Fruit fly (Drosophila melanogaster) whole organism, embryonic: Measurements from ENCODE around the gene CG15296.
A peak's percentile ranks its signal among the peaks of the same experiment; 100 is the strongest.

Experiments
- Abd-B ChIP-seq: fragments of 200-800 bp; sonication (Bioruptor generic); optimal IDR thresholded peaks from 2 replicates; lab custom pipeline; 2018; ENCODE audit warnings: missing biosample characterization, mild to moderate bottlenecking, missing genetic modification characterization, moderate library complexity
- CG10321 ChIP-seq: fragments of 200-800 bp; sonication (Bioruptor generic); IDR thresholded peaks from 2 replicates; pipeline ENCODE4 v1.3.6; 2022; ENCODE audit warnings: missing biosample characterization, missing genetic modification characterization
- CG10979 ChIP-seq: fragments of 200-800 bp; sonication (Bioruptor generic); optimal IDR thresholded peaks from 2 replicates; lab custom pipeline; 2018; ENCODE audit warnings: missing biosample characterization, mild to moderate bottlenecking, missing genetic modification characterization, moderate library complexity
- CG12155 ChIP-seq: fragments of 200-800 bp; sonication (Bioruptor generic); optimal IDR thresholded peaks from 3 replicates; lab custom pipeline; 2016; ENCODE audit warnings: missing biosample characterization, missing genetic modification characterization
- CG12219 ChIP-seq: fragments of 200-800 bp; sonication (Bioruptor generic); optimal IDR thresholded peaks from 3 replicates; lab custom pipeline; 2018; ENCODE audit warnings: missing biosample characterization, mild to moderate bottlenecking, missing genetic modification characterization
- CG13123 ChIP-seq: fragments of 200-800 bp; sonication (Bioruptor generic); optimal IDR thresholded peaks from 2 replicates; lab custom pipeline; 2016; ENCODE audit warnings: missing biosample characterization, missing genetic modification characterization
- CG13894 ChIP-seq: fragments of 200-800 bp; sonication (Bioruptor generic); optimal IDR thresholded peaks from 3 replicates; lab custom pipeline; 2018; ENCODE audit warnings: missing biosample characterization, mild to moderate bottlenecking, missing genetic modification characterization, moderate library complexity
- CG14441 ChIP-seq: fragments of 200-800 bp; sonication (Bioruptor generic); IDR thresholded peaks from 2 replicates; pipeline ENCODE4 v1.3.6; 2022; ENCODE audit warnings: missing biosample characterization, missing genetic modification characterization
- CG15479 ChIP-seq: fragments of 200-800 bp; sonication (Bioruptor generic); optimal IDR thresholded peaks from 3 replicates; lab custom pipeline; 2019; ENCODE audit warnings: missing biosample characterization, mild to moderate bottlenecking, missing genetic modification characterization, moderate library complexity
- CG15514 ChIP-seq: fragments of 200-800 bp; sonication (Bioruptor generic); optimal IDR thresholded peaks from 3 replicates; lab custom pipeline; 2017; ENCODE audit warnings: missing biosample characterization, missing genetic modification characterization, mild to moderate bottlenecking, moderate library complexity, missing genetic modification reagents
- CG30403 ChIP-seq: fragments of 200-800 bp; sonication (Bioruptor generic); optimal IDR thresholded peaks from 3 replicates; lab custom pipeline; 2016; ENCODE audit warnings: missing biosample characterization, missing genetic modification characterization
- CG34422 ChIP-seq: fragments of 200-800 bp; sonication (Bioruptor generic); IDR thresholded peaks from 3 replicates; pipeline ENCODE4 v1.3.6; 2022; ENCODE audit warnings: missing biosample characterization, missing genetic modification characterization
- CG3838 ChIP-seq: fragments of 200-800 bp; sonication (Bioruptor generic); optimal IDR thresholded peaks from 3 replicates; lab custom pipeline; 2016; ENCODE audit warnings: missing biosample characterization, missing genetic modification characterization
- CG3995 ChIP-seq: fragments of 200-800 bp; sonication (Bioruptor generic); optimal IDR thresholded peaks from 3 replicates; lab custom pipeline; 2016; ENCODE audit warnings: missing biosample characterization, missing genetic modification characterization
- CG4820 ChIP-seq: fragments of 200-800 bp; sonication (Bioruptor generic); optimal IDR thresholded peaks from 3 replicates; lab custom pipeline; 2016; ENCODE audit warnings: missing biosample characterization, missing genetic modification characterization
- CG5180 ChIP-seq: fragments of 200-800 bp; sonication (Bioruptor generic); optimal IDR thresholded peaks from 3 replicates; lab custom pipeline; 2017; ENCODE audit warnings: missing biosample characterization, missing genetic modification characterization, mild to moderate bottlenecking, moderate library complexity, missing genetic modification reagents
- CG6175 ChIP-seq: fragments of 200-800 bp; sonication (Bioruptor generic); IDR thresholded peaks from 3 replicates; pipeline ENCODE4 v1.3.6; 2022; ENCODE audit warnings: missing biosample characterization, missing genetic modification characterization
- CG6854 ChIP-seq: fragments of 200-800 bp; sonication (Bioruptor generic); optimal IDR thresholded peaks from 3 replicates; lab custom pipeline; 2017; ENCODE audit warnings: missing biosample characterization, mild to moderate bottlenecking, missing genetic modification characterization
- CG7786 ChIP-seq: fragments of 200-800 bp; sonication (Bioruptor generic); optimal IDR thresholded peaks from 2 replicates; lab custom pipeline; 2016; ENCODE audit warnings: missing biosample characterization, missing genetic modification characterization
- CG7963 ChIP-seq: fragments of 200-800 bp; sonication (Bioruptor generic); IDR thresholded peaks from 3 replicates; pipeline ENCODE4 v1.3.6; 2022; ENCODE audit warnings: missing biosample characterization, missing genetic modification characterization; ENCODE audit not compliant: partially characterized antibody
- CG8944 ChIP-seq: fragments of 200-800 bp; sonication (Bioruptor generic); optimal IDR thresholded peaks from 3 replicates; lab custom pipeline; 2016; ENCODE audit warnings: missing biosample characterization, missing genetic modification characterization
- CG9215 ChIP-seq: fragments of 200-800 bp; sonication (Bioruptor generic); IDR thresholded peaks from 2 replicates; pipeline ENCODE4 v1.3.6; 2022; ENCODE audit warnings: missing biosample characterization, missing genetic modification characterization
- Dip2 ChIP-seq: fragments of 200-800 bp; sonication (Bioruptor generic); IDR thresholded peaks from 2 replicates; pipeline ENCODE4 v1.3.6; 2022; ENCODE audit warnings: missing biosample characterization, missing genetic modification characterization
- Dll ChIP-seq: fragments of 200-800 bp; sonication (Bioruptor generic); IDR thresholded peaks from 4 replicates; pipeline ENCODE4 v1.3.6; 2022; ENCODE audit warnings: missing biosample characterization, missing genetic modification characterization; ENCODE audit not compliant: partially characterized antibody
- Hand ChIP-seq: fragments of 200-800 bp; sonication (Bioruptor generic); optimal IDR thresholded peaks from 2 replicates; lab custom pipeline; 2017; ENCODE audit warnings: mild to moderate bottlenecking, missing biosample characterization, missing genetic modification reagents, missing genetic modification characterization
- MBD-R2 ChIP-seq: fragments of 200-800 bp; sonication (Bioruptor generic); IDR thresholded peaks from 2 replicates; pipeline ENCODE4 v1.3.6; 2022; ENCODE audit warnings: missing biosample characterization, missing genetic modification characterization
- MTF-1 ChIP-seq: fragments of 200-800 bp; sonication (Bioruptor generic); optimal IDR thresholded peaks from 2 replicates; lab custom pipeline; 2018; ENCODE audit warnings: missing biosample characterization, mild to moderate bottlenecking, missing genetic modification characterization, borderline replicate concordance
- Mad ChIP-seq: fragments of 200-800 bp; sonication (Bioruptor generic); optimal IDR thresholded peaks from 2 replicates; lab custom pipeline; 2016; ENCODE audit warnings: missing biosample characterization, missing genetic modification characterization
- NfI ChIP-seq: fragments of 200-800 bp; sonication (Bioruptor generic); optimal IDR thresholded peaks from 3 replicates; lab custom pipeline; 2018; ENCODE audit warnings: missing biosample characterization, mild to moderate bottlenecking, missing genetic modification characterization, moderate library complexity
- Sry-δ ChIP-seq: fragments of 200-800 bp; sonication (Bioruptor generic); optimal IDR thresholded peaks from 2 replicates; lab custom pipeline; 2016; ENCODE audit warnings: missing biosample characterization, missing genetic modification characterization
- Stat92E ChIP-seq, 3 experiments: fragments of >200 bp in 2 of 3; fragments of 200-800 bp in 1 of 3; sonication (Bioruptor generic) in 1 of 3; optimal IDR thresholded peaks; 2 replicates each; lab custom pipeline; 2017 to 2019; ENCODE audit warnings: missing biosample characterization in 3 of 3, missing genetic modification characterization in 3 of 3, mild to moderate bottlenecking in 1 of 3, moderate library complexity in 1 of 3
- Usf ChIP-seq: fragments of 200-800 bp; sonication (Bioruptor generic); optimal IDR thresholded peaks from 2 replicates; lab custom pipeline; 2017; ENCODE audit warnings: missing genotype, missing biosample characterization, missing genetic modification characterization
- cato ChIP-seq: fragments of 200-800 bp; sonication (Bioruptor generic); optimal IDR thresholded peaks from 2 replicates; lab custom pipeline; 2016; ENCODE audit warnings: missing biosample characterization, missing genetic modification characterization, borderline replicate concordance
- cg ChIP-seq: fragments of 200-800 bp; sonication (Bioruptor generic); optimal IDR thresholded peaks from 3 replicates; lab custom pipeline; 2019; ENCODE audit warnings: missing biosample characterization, mild to moderate bottlenecking, missing genetic modification characterization, moderate library complexity
- chn ChIP-seq: fragments of 200-800 bp; sonication (Bioruptor generic); optimal IDR thresholded peaks from 2 replicates; lab custom pipeline; 2016; ENCODE audit warnings: missing biosample characterization, missing genetic modification characterization
- dan ChIP-seq: fragments of 200-800 bp; sonication (Bioruptor generic); IDR thresholded peaks from 2 replicates; pipeline ENCODE4 v1.3.6; 2022; ENCODE audit warnings: missing biosample characterization, missing genetic modification characterization
- gcm2 ChIP-seq: fragments of 200-800 bp; sonication (Bioruptor generic); optimal IDR thresholded peaks from 2 replicates; lab custom pipeline; 2016; ENCODE audit warnings: missing biosample characterization, missing genetic modification characterization
- grau ChIP-seq: fragments of 200-800 bp; optimal IDR thresholded peaks from 3 replicates; lab custom pipeline; 2019; ENCODE audit warnings: missing biosample characterization, mild to moderate bottlenecking, missing genetic modification characterization, moderate library complexity
- gro ChIP-seq: fragments of 200-800 bp; sonication (Bioruptor generic); optimal IDR thresholded peaks from 2 replicates; lab custom pipeline; 2016; ENCODE audit warnings: missing biosample characterization, missing genetic modification characterization
- h ChIP-seq: fragments of >200 bp; optimal IDR thresholded peaks from 2 replicates; lab custom pipeline; 2017
- hkb ChIP-seq, 2 experiments: fragments of 200-800 bp in 1 of 2; fragments of >200 bp in 1 of 2; sonication (Bioruptor generic) in 1 of 2; IDR thresholded peaks in 1 of 2; optimal IDR thresholded peaks in 1 of 2; 2 replicates each; pipeline versions ENCODE4 v1.3.6 to Lab custom; 2017 to 2022; ENCODE audit warnings: missing biosample characterization in 1 of 2, missing genetic modification characterization in 1 of 2
- insv ChIP-seq, 2 experiments: fragments of 200-800 bp; sonication (Bioruptor generic); optimal IDR thresholded peaks; 3 replicates each; lab custom pipeline; 2016 to 2018; ENCODE audit warnings: missing biosample characterization in 2 of 2, missing genetic modification characterization in 2 of 2
- nerfin-1 ChIP-seq: fragments of 200-800 bp; sonication (Bioruptor generic); optimal IDR thresholded peaks from 3 replicates; lab custom pipeline; 2019; ENCODE audit warnings: missing biosample characterization, mild to moderate bottlenecking, missing genetic modification characterization, moderate library complexity
- nerfin-2 ChIP-seq: fragments of 200-800 bp; sonication (Bioruptor generic); IDR thresholded peaks from 2 replicates; pipeline ENCODE4 v1.3.6; 2022; ENCODE audit warnings: missing biosample characterization, missing genetic modification characterization; ENCODE audit not compliant: partially characterized antibody
- onecut ChIP-seq: fragments of 200-800 bp; sonication (Bioruptor generic); IDR thresholded peaks from 2 replicates; pipeline ENCODE4 v1.3.6; 2022; ENCODE audit warnings: missing biosample characterization, missing genetic modification characterization
- pfk ChIP-seq: fragments of 200-800 bp; sonication (Bioruptor generic); optimal IDR thresholded peaks from 2 replicates; lab custom pipeline; 2018; ENCODE audit warnings: missing biosample characterization, mild to moderate bottlenecking, missing genetic modification characterization, moderate library complexity
- stwl ChIP-seq: fragments of 200-800 bp; sonication (Bioruptor generic); optimal IDR thresholded peaks from 3 replicates; lab custom pipeline; 2018; ENCODE audit warnings: missing biosample characterization, mild to moderate bottlenecking, missing genetic modification characterization, moderate library complexity
- sug ChIP-seq: fragments of 200-800 bp; optimal IDR thresholded peaks from 2 replicates; lab custom pipeline; 2019; ENCODE audit warnings: missing biosample characterization, mild to moderate bottlenecking, missing genetic modification characterization, moderate library complexity
- zfh2 ChIP-seq: fragments of 200-800 bp; sonication (Bioruptor generic); optimal IDR thresholded peaks from 2 replicates; lab custom pipeline; 2016; ENCODE audit warnings: missing biosample characterization, missing genetic modification characterization

The CG15296 gene

dm6 chrX:10600254-10600916 lies 34.0 kb upstream of the CG15296 start (continued):
- TF ChIP-seq Mad = no peak
- TF ChIP-seq CG7786 (GFP tag; lab: Kevin White, UChicago) = peak; percentile 7
- peak; percentile 12 for TF ChIP-seq CG15514 (GFP tag; lab: Kevin White, UChicago)
- TF ChIP-seq CG10979 (tag; lab: Kevin White, UChicago) = peak; percentile 33
- no peak for TF ChIP-seq CG6175 (GFP tag; lab: Robert Waterston, UW)
- TF ChIP-seq stwl (tag; lab: Kevin White, UChicago) = no peak
- no peak for TF ChIP-seq CG13894 (tag; lab: Kevin White, UChicago)
- peak; percentile 50 for TF ChIP-seq chn (GFP tag; lab: Kevin White, UChicago)
- no peak for TF ChIP-seq Stat92E (GFP tag; optimal IDR thresholded peaks at IDR 0.05; lab: Kevin White, UChicago)
- no peak for TF ChIP-seq insv (GFP tag; optimal IDR thresholded peaks at IDR 0.05; lab: Kevin White, UChicago)
- TF ChIP-seq CG8944 = peak; percentile 37
- peak; percentile 41 for TF ChIP-seq CG4820 (GFP tag; lab: Kevin White, UChicago)
- TF ChIP-seq pfk (GFP tag; lab: Kevin White, UChicago) = no peak
- no peak for TF ChIP-seq gcm2
- TF ChIP-seq CG12219 (GFP tag; lab: Kevin White, UChicago) = peak; percentile 25
- peak; percentile 32 for TF ChIP-seq cg (GFP tag; lab: Kevin White, UChicago)
- peak; percentile 77 for TF ChIP-seq CG14441 (GFP tag; lab: Robert Waterston, UW)
- no peak for TF ChIP-seq Dip2 (GFP tag; lab: Robert Waterston, UW)
- TF ChIP-seq Hand (GFP tag; lab: Kevin White, UChicago) = no peak
- TF ChIP-seq CG15479 (GFP tag; lab: Kevin White, UChicago) = no peak
- no peak for TF ChIP-seq hkb (optimal IDR thresholded peaks at IDR 0.05; lab: Kevin White, UChicago)
- TF ChIP-seq hkb (GFP tag; IDR thresholded peaks at IDR 0.05; lab: Robert Waterston, UW) = peak; percentile 55; the same call in 1 of the 2 replicates
- TF ChIP-seq grau (tag; lab: Kevin White, UChicago) = peak; percentile 89
- TF ChIP-seq zfh2 = peak; percentile 21
- TF ChIP-seq CG9215 (GFP tag; lab: Robert Waterston, UW) = peak; percentile 49; the same call in 1 of the 2 replicates
- no peak for TF ChIP-seq CG6854
- no peak for TF ChIP-seq nerfin-2 (GFP tag; lab: Robert Waterston, UW)
- TF ChIP-seq CG12155 (GFP tag; lab: Kevin White, UChicago) = peak; percentile 15
- TF ChIP-seq CG13123 = no peak
- TF ChIP-seq CG10321 (GFP tag; lab: Robert Waterston, UW) = no peak
- no peak for TF ChIP-seq CG3838
- no peak for TF ChIP-seq cato
- TF ChIP-seq nerfin-1 (tag; lab: Kevin White, UChicago) = no peak
- peak; percentile 91 for TF ChIP-seq sug (tag; lab: Kevin White, UChicago)
- TF ChIP-seq NfI (GFP tag; lab: Kevin White, UChicago) = peak; percentile 46
- TF ChIP-seq gro (GFP tag; lab: Kevin White, UChicago) = no peak
- no peak for TF ChIP-seq h (lab: Kevin White, UChicago)
- no peak for TF ChIP-seq dan (GFP tag; lab: Robert Waterston, UW)
- no peak for TF ChIP-seq onecut (GFP tag; lab: Robert Waterston, UW)
- TF ChIP-seq MBD-R2 (GFP tag; lab: Robert Waterston, UW) = peak; percentile 26; the same call in 1 of the 2 replicates
- no peak for TF ChIP-seq Dll (GFP tag; lab: Robert Waterston, UW)
- no peak for TF ChIP-seq CG3995 (GFP tag; lab: Kevin White, UChicago)
- no peak for TF ChIP-seq CG5180 (GFP tag; lab: Kevin White, UChicago)
- TF ChIP-seq Abd-B (GFP tag; lab: Kevin White, UChicago) = peak; percentile 0
- TF ChIP-seq Usf (GFP tag; lab: Kevin White, UChicago) = no peak
- TF ChIP-seq MTF-1 = peak; percentile 15
- no peak for TF ChIP-seq CG7963
- TF ChIP-seq CG30403 (GFP tag; lab: Kevin White, UChicago) = peak; percentile 41
- TF ChIP-seq Sry-δ (GFP tag; lab: Kevin White, UChicago) = peak; percentile 18
- TF ChIP-seq CG34422 (GFP tag; lab: Robert Waterston, UW) = peak; percentile 59; the same call in 2 of the 3 replicates
